Worm (Caenorhabditis elegans) whole organism, early embryonic: ENCODE data around the gene rfc-1.

Experiments
- F13C5.2 ChIP-seq: sonication (generic microtip); optimal IDR thresholded peaks from 2 replicates; lab custom pipeline; 2017; ENCODE audit warnings: mild to moderate bottlenecking, missing genetic modification characterization, inconsistent platforms, missing compliant biosample characterization
- aly-1 ChIP-seq: sonication (generic microtip); optimal IDR thresholded peaks from 2 replicates; lab custom pipeline; 2016; ENCODE audit warnings: missing genetic modification characterization, missing compliant biosample characterization
- ama-1 ChIP-seq: fragments of 150-350 bp; optimal IDR thresholded peaks from 2 replicates; lab custom pipeline; 2014
- ceh-36 ChIP-seq: sonication (generic microtip); optimal IDR thresholded peaks from 2 replicates; lab custom pipeline; 2016; ENCODE audit warnings: missing genetic modification characterization, inconsistent platforms, missing compliant biosample characterization
- ets-7 ChIP-seq: sonication (generic microtip); optimal IDR thresholded peaks from 2 replicates; lab custom pipeline; 2016; ENCODE audit warnings: missing genotype, missing genetic modification characterization, missing compliant biosample characterization
- flt-1 ChIP-seq: fragments of 200-800 bp; sonication (Bioruptor generic); IDR thresholded peaks from 2 replicates; pipeline ENCODE4 v1.3.6; 2022; ENCODE audit warnings: missing genetic modification characterization, missing compliant biosample characterization
- hmbx-1 ChIP-seq: sonication (generic microtip); optimal IDR thresholded peaks from 2 replicates; lab custom pipeline; 2016; ENCODE audit warnings: mild to moderate bottlenecking, missing genetic modification characterization, missing compliant biosample characterization
- hmg-4 ChIP-seq: fragments of 200-800 bp; sonication (Bioruptor generic); optimal IDR thresholded peaks from 2 replicates; lab custom pipeline; 2018; ENCODE audit warnings: mild to moderate bottlenecking, missing genetic modification characterization, missing compliant biosample characterization
- hnd-1 ChIP-seq: sonication (generic microtip); optimal IDR thresholded peaks from 2 replicates; lab custom pipeline; 2016; ENCODE audit warnings: missing genetic modification characterization, missing compliant biosample characterization
- pes-1 ChIP-seq: fragments of 200-800 bp; sonication (Bioruptor generic); IDR thresholded peaks from 2 replicates; pipeline ENCODE4 v1.3.6; 2022; ENCODE audit warnings: missing genetic modification reagents, missing genetic modification characterization, missing compliant biosample characterization
- scrt-1 ChIP-seq: fragments of 200-800 bp; sonication (Bioruptor generic); IDR thresholded peaks from 2 replicates; pipeline ENCODE4 v1.3.6; 2022; ENCODE audit warnings: missing genetic modification characterization, missing compliant biosample characterization
- sea-1 ChIP-seq: fragments of 200-800 bp; sonication (Bioruptor generic); conservative IDR thresholded peaks from 2 replicates; pipeline ENCODE4 v1.3.6; 2022; ENCODE audit warnings: missing genetic modification characterization, missing compliant biosample characterization
- tbx-11 ChIP-seq: fragments of 200-800 bp; sonication (Bioruptor generic); IDR thresholded peaks from 2 replicates; pipeline ENCODE4 v1.3.6; 2022; ENCODE audit warnings: missing genetic modification characterization, missing compliant biosample characterization
- tbx-37 ChIP-seq: fragments of 200-800 bp; sonication (Bioruptor generic); conservative IDR thresholded peaks from 2 replicates; pipeline ENCODE4 v1.3.6; 2022; ENCODE audit warnings: missing genetic modification reagents, missing genetic modification characterization, missing compliant biosample characterization

- TF ChIP-seq hmbx-1 (tag; lab: Kevin White, UChicago): no peak
- no peak for TF ChIP-seq tbx-37 (GFP tag; lab: Robert Waterston, UW)
- TF ChIP-seq flt-1: no peak
- TF ChIP-seq F13C5.2 (tag; lab: Kevin White, UChicago): no peak
- TF ChIP-seq ets-7 (tag; lab: Kevin White, UChicago): no peak
- TF ChIP-seq tbx-11: no peak
- TF ChIP-seq aly-1 (tag; lab: Kevin White, UChicago): no peak
- no peak for TF ChIP-seq scrt-1 (GFP tag; lab: Robert Waterston, UW)
- no peak for TF ChIP-seq ama-1 (lab: Kevin White, UChicago)
- TF ChIP-seq hnd-1 (tag; lab: Kevin White, UChicago): no peak
- TF ChIP-seq hmg-4 (GFP tag; lab: Kevin White, UChicago): no peak
- TF ChIP-seq ceh-36 (tag; lab: Kevin White, UChicago): no peak
- TF ChIP-seq pes-1 (GFP tag; lab: Robert Waterston, UW): no peak
- TF ChIP-seq sea-1 (GFP tag; lab: Robert Waterston, UW): no peak
Observed at ce11 chrV:14594103-14594502, 51.7 kb downstream of the rfc-1 start.
